Worm (Caenorhabditis elegans) whole organism, late embryonic: ENCODE data around the gene vps-33.2.

ENCODE experiments used
- F13H6.1 ChIP-seq: sonication (generic microtip); optimal IDR thresholded peaks from 2 replicates; lab custom pipeline; 2016; ENCODE audit warnings: missing genetic modification characterization, missing compliant biosample characterization
- K02D7.2 ChIP-seq: sonication (generic microtip); optimal IDR thresholded peaks from 2 replicates; lab custom pipeline; 2017; ENCODE audit warnings: mild to moderate bottlenecking, missing genetic modification characterization, missing compliant biosample characterization
- lim-6 ChIP-seq: sonication (generic microtip); optimal IDR thresholded peaks from 2 replicates; lab custom pipeline; 2016; ENCODE audit warnings: missing genetic modification characterization, missing compliant biosample characterization
- madf-2 ChIP-seq: sonication (generic microtip); optimal IDR thresholded peaks from 2 replicates; lab custom pipeline; 2017; ENCODE audit warnings: missing genetic modification characterization, missing compliant biosample characterization
- tbx-2 ChIP-seq: sonication (generic microtip); optimal IDR thresholded peaks from 2 replicates; lab custom pipeline; 2016; ENCODE audit warnings: missing genetic modification characterization, missing compliant biosample characterization
- ttx-3 ChIP-seq: sonication (generic microtip); optimal IDR thresholded peaks from 2 replicates; lab custom pipeline; 2016; ENCODE audit warnings: missing genetic modification reagents, missing genetic modification characterization, missing compliant biosample characterization

- TF ChIP-seq madf-2 (tag; lab: Kevin White, UChicago) (no peak), tbx-2 (tag; lab: Kevin White, UChicago) (no peak), ttx-3 (tag; lab: Kevin White, UChicago) (no peak), lim-6 (tag; lab: Kevin White, UChicago) (no peak), K02D7.2 (no peak), F13H6.1 (no peak)
These were observed 39.7 kb upstream of the vps-33.2 start, which contains the start of gene F18C5.10 for ce11 chrII:6561300-6561699.
